Worm (Caenorhabditis elegans): ENCODE measurements around the gene srx-90.

ce11 chrV:11545227-11545626, 35.7 kb upstream of the srx-90 start, which contains the start of gene F38B7.10:
- no peak for TF ChIP-seq him-1 (tag; optimal IDR thresholded peaks at IDR 0.05)
- TF ChIP-seq dao-5 (tag; optimal IDR thresholded peaks at IDR 0.05): no peak
- TF ChIP-seq W03F9.2 (tag; optimal IDR thresholded peaks at IDR 0.05): no peak
